Worm (Caenorhabditis elegans) whole organism, midembryonic: Measurements from ENCODE around the gene gcy-8.

ENCODE experiments used
- cog-1 ChIP-seq: sonication (generic microtip); optimal IDR thresholded peaks from 2 replicates; lab custom pipeline; 2016; ENCODE audit warnings: missing genetic modification characterization, missing compliant biosample characterization
- flt-1 ChIP-seq: fragments of 200-800 bp; sonication (Bioruptor generic); IDR thresholded peaks from 2 replicates; pipeline ENCODE4 v1.3.6; 2022; ENCODE audit warnings: missing genetic modification characterization, missing compliant biosample characterization
- med-1 ChIP-seq: sonication (generic microtip); optimal IDR thresholded peaks from 2 replicates; lab custom pipeline; 2017; ENCODE audit warnings: missing genetic modification characterization, mild to moderate bottlenecking, missing compliant biosample characterization, antibody characterized with exemption, missing genetic modification reagents; ENCODE audit not compliant: insufficient read depth

DNA sequence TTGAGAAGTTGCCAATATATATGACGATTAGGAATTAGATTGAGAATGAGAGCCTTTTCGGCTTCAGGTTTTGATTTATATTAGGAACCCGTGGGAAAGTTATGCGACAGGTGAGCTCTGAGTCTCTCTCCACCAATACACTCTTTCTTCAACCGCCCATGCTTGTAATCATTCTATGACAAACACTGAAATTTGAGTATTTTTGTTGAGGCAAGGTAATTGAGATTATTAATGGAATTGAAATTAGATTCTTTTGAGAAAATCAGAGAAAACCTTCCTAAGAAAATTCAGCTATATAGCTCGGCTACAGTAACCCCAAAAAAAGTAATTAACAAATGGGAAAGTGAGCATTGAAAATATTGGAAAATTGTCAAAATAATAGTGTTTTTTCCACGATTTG is 27.9 kb downstream of the gcy-8 start, which contains the start of gene ceh-19:
- TF ChIP-seq med-1 (no peak), flt-1 (GFP tag; lab: Robert Waterston, UW) (no peak), cog-1 (tag; lab: Kevin White, UChicago) (no peak)
